Worm (Caenorhabditis elegans): Measurements from ENCODE around the gene ZK131.11.

Gene ZK131.11

ce11 chrII:13833505-13833904 lies 41.5 kb downstream of the ZK131.11 start, which contains the start of gene F08G2.5:
Gene F08G2.5 (minus strand): TSS chrII:13833631.
- TF ChIP-seq nhr-28 (tag; optimal IDR thresholded peaks at IDR 0.05) (peak; percentile 9), lin-15B (tag; optimal IDR thresholded peaks at IDR 0.05) (no peak), daf-16 (GFP tag; optimal IDR thresholded peaks at IDR 0.05) (no peak), daf-16 (tag; optimal IDR thresholded peaks at IDR 0.05) (peak; percentile 70), gei-8 (GFP tag; optimal IDR thresholded peaks at IDR 0.05) (no peak), Y105C5A.15 (GFP tag; IDR thresholded peaks at IDR 0.05) (no peak), ceh-20 (GFP tag; IDR thresholded peaks at IDR 0.05) (no peak), rbr-2 (tag; optimal IDR thresholded peaks at IDR 0.05) (no peak), lim-7 (GFP tag; IDR thresholded peaks at IDR 0.05) (no peak), unc-39 (tag; optimal IDR thresholded peaks at IDR 0.05) (no peak)

- peak; percentile 87 for TF ChIP-seq T26A8.4 (GFP tag; IDR thresholded peaks at IDR 0.05)
- TF ChIP-seq mep-1 (tag; optimal IDR thresholded peaks at IDR 0.05), result peak; percentile 93
- peak; percentile 20 for TF ChIP-seq ces-1 (GFP tag; optimal IDR thresholded peaks at IDR 0.05)
- no peak for TF ChIP-seq ceh-28 (tag; optimal IDR thresholded peaks at IDR 0.05)
- TF ChIP-seq gei-8 (GFP tag; optimal IDR thresholded peaks at IDR 0.05), result peak; percentile 33
- TF ChIP-seq ZK337.2 (GFP tag; IDR thresholded peaks at IDR 0.05), result peak; percentile 71; the same call in 1 of the 2 replicates
- peak; percentile 73; the same call in 1 of the 2 replicates for TF ChIP-seq zip-11 (GFP tag; IDR thresholded peaks at IDR 0.05)
- peak; percentile 79 for TF ChIP-seq spr-1 (tag; optimal IDR thresholded peaks at IDR 0.05)
- TF ChIP-seq jun-1 (tag; optimal IDR thresholded peaks at IDR 0.05), result peak; percentile 65
- peak; percentile 97 for TF ChIP-seq hmg-1.1 (GFP tag; IDR thresholded peaks at IDR 0.05)
- peak; percentile 97 for TF ChIP-seq nhr-42 (GFP tag; IDR thresholded peaks at IDR 0.05)
- TF ChIP-seq mxl-3 (GFP tag; optimal IDR thresholded peaks at IDR 0.05), result peak; percentile 24
- peak; percentile 92 for TF ChIP-seq lin-38 (GFP tag; IDR thresholded peaks at IDR 0.05)
- peak; percentile 42; the same call in 1 of the 2 replicates for TF ChIP-seq nhr-41 (GFP tag; IDR thresholded peaks at IDR 0.05)
- peak; percentile 82 for TF ChIP-seq lin-1 (GFP tag; IDR thresholded peaks at IDR 0.05)
- TF ChIP-seq lin-13 (GFP tag; optimal IDR thresholded peaks at IDR 0.05), result peak; percentile 89
- peak in 1 of 2 experiments; percentile 98 for TF ChIP-seq unc-62 (GFP tag; optimal IDR thresholded peaks at IDR 0.05 in 1 of 2)
- TF ChIP-seq unc-62 (tag; optimal IDR thresholded peaks at IDR 0.05), result no peak
- no peak for TF ChIP-seq daf-19 (GFP tag; conservative IDR thresholded peaks at IDR 0.05)
- peak; percentile 87 for TF ChIP-seq nhr-11 (tag; optimal IDR thresholded peaks at IDR 0.05)
- TF ChIP-seq lsy-2 (tag; optimal IDR thresholded peaks at IDR 0.05), result peak; percentile 38 to 93
- no peak for TF ChIP-seq ztf-11 (tag; optimal IDR thresholded peaks at IDR 0.05)
- peak; percentile 90 for TF ChIP-seq nhr-102 (tag; optimal IDR thresholded peaks at IDR 0.05)
- TF ChIP-seq tra-1 (GFP tag; IDR thresholded peaks at IDR 0.05), result peak; percentile 95
- no peak for TF ChIP-seq daf-12 (tag; optimal IDR thresholded peaks at IDR 0.05)
- peak; percentile 93 for TF ChIP-seq duxl-1 (tag; optimal IDR thresholded peaks at IDR 0.05; ENCODE audit: poor library complexity)
- peak; percentile 55; the same call in 1 of the 2 replicates for TF ChIP-seq Y48G9A.11 (GFP tag; IDR thresholded peaks at IDR 0.05)
- TF ChIP-seq Y5F2A.4 (GFP tag; optimal IDR thresholded peaks at IDR 0.05), result peak; percentile 37
- TF ChIP-seq rbr-2 (tag; optimal IDR thresholded peaks at IDR 0.05), result peak; percentile 94
- TF ChIP-seq F44E2.7 (GFP tag; IDR thresholded peaks at IDR 0.05), result peak; percentile 79; the same call in 1 of the 2 replicates
- TF ChIP-seq ZK546.5 (tag; optimal IDR thresholded peaks at IDR 0.05), result no peak
- peak; percentile 86 for TF ChIP-seq D1046.2 (GFP tag; IDR thresholded peaks at IDR 0.05)
- peak; percentile 50; the same call in 1 of the 2 replicates for TF ChIP-seq php-3 (GFP tag; IDR thresholded peaks at IDR 0.05)
- TF ChIP-seq hif-1 (tag; optimal IDR thresholded peaks at IDR 0.05), result peak; percentile 13 to 76
- TF ChIP-seq saeg-2 (GFP tag; IDR thresholded peaks at IDR 0.05), result peak; percentile 70; the same call in 1 of the 2 replicates
- peak; percentile 65; the same call in 1 of the 2 replicates for TF ChIP-seq F26F4.8 (GFP tag; conservative IDR thresholded peaks at IDR 0.05)
- TF ChIP-seq dmd-8 (GFP tag; IDR thresholded peaks at IDR 0.05), result peak; percentile 85
- peak; percentile 71 for TF ChIP-seq nhr-111 (GFP tag; optimal IDR thresholded peaks at IDR 0.05)
- TF ChIP-seq nhr-48 (tag; optimal IDR thresholded peaks at IDR 0.05), result peak; percentile 78
- TF ChIP-seq ceh-82 (tag; optimal IDR thresholded peaks at IDR 0.05), result no peak
Observed at ce11 chrII:13834380-13835194, 42.6 kb downstream of the ZK131.11 start.

Data from whole organism, L4 larva.